Fruit fly (Drosophila melanogaster) whole organism: ENCODE results near the gene CG6428.

Source experiments
- Dll ChIP-seq: fragments of >200 bp; optimal IDR thresholded peaks from 2 replicates; lab custom pipeline; 2017
- pan ChIP-seq: fragments of >200 bp; optimal IDR thresholded peaks from 2 replicates; lab custom pipeline; 2017
- psq ChIP-seq: fragments of >200 bp; optimal IDR thresholded peaks from 2 replicates; lab custom pipeline; 2017
- usp ChIP-seq: fragments of >200 bp; optimal IDR thresholded peaks from 2 replicates; lab custom pipeline; 2017; ENCODE audit warnings: missing biosample characterization, missing genetic modification characterization, mixed read lengths

DNA sequence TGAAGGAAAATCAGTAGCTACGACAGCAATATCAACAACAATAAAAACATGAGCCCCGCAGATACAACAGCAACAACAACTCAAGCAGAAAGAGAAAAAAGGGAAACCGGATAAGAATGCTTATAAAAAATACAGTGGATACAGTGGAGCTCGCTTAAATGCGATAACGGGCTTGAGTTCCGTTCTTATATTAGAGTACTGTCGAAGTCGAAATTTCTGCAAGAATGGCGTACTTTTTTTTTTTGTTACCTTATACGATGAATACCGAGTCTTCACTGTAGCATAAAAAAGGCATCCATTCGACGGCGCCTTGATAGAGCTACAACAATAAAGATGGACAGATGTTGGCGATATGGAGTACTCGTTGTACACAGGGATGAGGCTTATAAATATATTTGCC is 41.7 kb upstream of the CG6428 start:
- no peak for TF ChIP-seq psq (lab: Kevin White, UChicago)
- no peak for TF ChIP-seq usp (GFP tag; lab: Kevin White, UChicago)
- no peak for TF ChIP-seq pan (lab: Kevin White, UChicago)
- TF ChIP-seq Dll (lab: Kevin White, UChicago): no peak
